Worm (Caenorhabditis elegans): ENCODE results near the gene Y9C12A.1.

- TF ChIP-seq nhr-237 (tag; optimal IDR thresholded peaks at IDR 0.05): no peak
- no peak for TF ChIP-seq pha-4 (GFP tag; IDR thresholded peaks at IDR 0.05)
- TF ChIP-seq pha-4 (tag; optimal IDR thresholded peaks at IDR 0.05): no peak
- TF ChIP-seq fkh-10 (GFP tag; optimal IDR thresholded peaks at IDR 0.05): no peak
- TF ChIP-seq nhr-102 (tag; optimal IDR thresholded peaks at IDR 0.05): no peak
- TF ChIP-seq ztf-7 (tag; optimal IDR thresholded peaks at IDR 0.05): no peak
- TF ChIP-seq lin-15B (tag; optimal IDR thresholded peaks at IDR 0.05): no peak
- TF ChIP-seq dve-1 (tag; optimal IDR thresholded peaks at IDR 0.05; ENCODE audit: insufficient read depth): no peak
Observed at ce11 chrX:691613-692012, 9.0 kb upstream of the Y9C12A.1 start, which contains the start of gene ncam-1.
